Worm (Caenorhabditis elegans) whole organism, L4 larva: Measurements from ENCODE around the gene pals-16.

Source experiments
- F26F4.8 ChIP-seq: fragments of 200-800 bp; sonication (Bioruptor generic); conservative IDR thresholded peaks from 2 replicates; pipeline ENCODE4 v1.3.6; 2022; ENCODE audit warnings: missing genetic modification characterization, missing compliant biosample characterization
- T26A8.4 ChIP-seq: fragments of 200-800 bp; sonication (Bioruptor generic); IDR thresholded peaks from 2 replicates; pipeline ENCODE4 v1.3.6; 2022; ENCODE audit warnings: missing genetic modification characterization, missing compliant biosample characterization
- Y5F2A.4 ChIP-seq: fragments of 200-800 bp; sonication (Bioruptor generic); optimal IDR thresholded peaks from 2 replicates; lab custom pipeline; 2018; ENCODE audit warnings: mild to moderate bottlenecking, missing genetic modification characterization, missing compliant biosample characterization
- ZK546.5 ChIP-seq, 2 experiments: sonication (generic microtip); optimal IDR thresholded peaks; 2 replicates each; lab custom pipeline; 2017; ENCODE audit warnings: missing biosample characterization in 2 of 2, missing genetic modification characterization in 2 of 2
- attf-4 ChIP-seq: sonication (generic microtip); optimal IDR thresholded peaks from 3 replicates; lab custom pipeline; 2017; ENCODE audit warnings: missing biosample characterization, missing genetic modification characterization
- ceh-28 ChIP-seq: fragments of 150-350 bp; optimal IDR thresholded peaks from 2 replicates; lab custom pipeline; 2014; ENCODE audit warnings: missing biosample characterization, missing genetic modification reagents, missing genetic modification characterization
- ceh-44 ChIP-seq: fragments of 200-800 bp; sonication (Bioruptor generic); IDR thresholded peaks from 2 replicates; pipeline ENCODE4 v1.3.6; 2022; ENCODE audit warnings: missing genetic modification reagents, missing genetic modification characterization, missing compliant biosample characterization
- dmd-6 ChIP-seq: fragments of 200-800 bp; sonication (Bioruptor generic); IDR thresholded peaks from 2 replicates; pipeline ENCODE4 v1.3.6; 2022; ENCODE audit warnings: missing genetic modification reagents, missing genetic modification characterization, missing compliant biosample characterization
- dpl-1 ChIP-seq: fragments of 150-350 bp; optimal IDR thresholded peaks from 2 replicates; lab custom pipeline; 2014; ENCODE audit warnings: missing biosample characterization, missing genetic modification reagents, missing genetic modification characterization
- egl-43 ChIP-seq: fragments of 200-800 bp; sonication (Bioruptor generic); IDR thresholded peaks from 2 replicates; pipeline ENCODE4 v1.3.6; 2022; ENCODE audit warnings: missing genetic modification reagents, missing genetic modification characterization, missing compliant biosample characterization
- mes-2 ChIP-seq: sonication (generic microtip); optimal IDR thresholded peaks from 2 replicates; lab custom pipeline; 2016; ENCODE audit warnings: missing genotype, mild to moderate bottlenecking, missing genetic modification characterization, missing compliant biosample characterization; ENCODE audit not compliant: poor library complexity, severe bottlenecking
- nhr-10 ChIP-seq: fragments of 150-350 bp; optimal IDR thresholded peaks from 2 replicates; lab custom pipeline; 2014; ENCODE audit warnings: missing biosample characterization, missing genetic modification characterization
- nhr-11 ChIP-seq: fragments of 150-350 bp; optimal IDR thresholded peaks from 2 replicates; lab custom pipeline; 2014; ENCODE audit warnings: missing biosample characterization, missing genetic modification characterization
- nhr-28 ChIP-seq: fragments of 150-350 bp; optimal IDR thresholded peaks from 2 replicates; lab custom pipeline; 2014; ENCODE audit warnings: missing biosample characterization, missing genetic modification characterization
- sdz-12 ChIP-seq: fragments of 200-800 bp; sonication (Bioruptor generic); optimal IDR thresholded peaks from 2 replicates; lab custom pipeline; 2018; ENCODE audit warnings: mild to moderate bottlenecking, missing genetic modification characterization, missing compliant biosample characterization
- unc-62 ChIP-seq, 3 experiments: fragments of 150-350 bp in 1 of 3; sonication (generic microtip); optimal IDR thresholded peaks in 2 of 3; peaks in 1 of 3; 1 replicate in 1 of 3; 2 replicates in 2 of 3; lab custom pipeline; 2014 to 2017; ENCODE audit warnings: missing biosample characterization in 3 of 3, missing genetic modification characterization in 3 of 3, missing genetic modification reagents in 3 of 3, missing genotype in 1 of 3
- zfp-3 ChIP-seq: fragments of 200-800 bp; sonication (Bioruptor generic); conservative IDR thresholded peaks from 2 replicates; pipeline ENCODE4 v1.3.6; 2022; ENCODE audit warnings: missing genetic modification reagents, missing genetic modification characterization, missing compliant biosample characterization

Gene pals-16

ce11 chrIII:1446747-1447146, 47.0 kb downstream of the pals-16 start:
- TF ChIP-seq ceh-44 (GFP tag; lab: Robert Waterston, UW), result no peak
- no peak for TF ChIP-seq mes-2 (tag; lab: Kevin White, UChicago)
- no peak for TF ChIP-seq dpl-1
- TF ChIP-seq T26A8.4 (GFP tag; lab: Robert Waterston, UW), result no peak
- no peak for TF ChIP-seq nhr-28 (tag; lab: Kevin White, UChicago)
- TF ChIP-seq Y5F2A.4, result no peak
- TF ChIP-seq unc-62 (GFP tag; optimal IDR thresholded peaks at IDR 0.05 in 1 of 2; lab: Kevin White, UChicago), result no peak
- no peak for TF ChIP-seq unc-62 (tag; optimal IDR thresholded peaks at IDR 0.05; lab: Kevin White, UChicago)
- TF ChIP-seq ceh-28 (tag; lab: Kevin White, UChicago), result no peak
- no peak for TF ChIP-seq zfp-3 (GFP tag; lab: Robert Waterston, UW)
- TF ChIP-seq F26F4.8 (GFP tag; lab: Robert Waterston, UW), result no peak
- TF ChIP-seq egl-43 (GFP tag; lab: Robert Waterston, UW), result no peak
- no peak for TF ChIP-seq sdz-12 (GFP tag; lab: Kevin White, UChicago)
- TF ChIP-seq dmd-6, result no peak
- no peak for TF ChIP-seq nhr-11 (tag; lab: Kevin White, UChicago)
- no peak for TF ChIP-seq attf-4 (tag; lab: Kevin White, UChicago)
- no peak for TF ChIP-seq ZK546.5 (tag; optimal IDR thresholded peaks at IDR 0.05; lab: Kevin White, UChicago)
- no peak for TF ChIP-seq nhr-10
